Fruit fly (Drosophila melanogaster) whole organism, embryonic: ENCODE data around the gene Smox.

ENCODE experiments used
- CG11085 ChIP-seq: fragments of 200-800 bp; sonication (Bioruptor generic); IDR thresholded peaks from 2 replicates; pipeline ENCODE4 v1.3.6; 2022; ENCODE audit warnings: missing biosample characterization, missing genetic modification characterization
- CG12219 ChIP-seq: fragments of 200-800 bp; sonication (Bioruptor generic); optimal IDR thresholded peaks from 3 replicates; lab custom pipeline; 2018; ENCODE audit warnings: missing biosample characterization, mild to moderate bottlenecking, missing genetic modification characterization
- CG12299 ChIP-seq: fragments of 200-800 bp; sonication (Bioruptor generic); optimal IDR thresholded peaks from 2 replicates; lab custom pipeline; 2018; ENCODE audit warnings: missing biosample characterization, mild to moderate bottlenecking, missing genetic modification characterization
- CG14441 ChIP-seq: fragments of 200-800 bp; sonication (Bioruptor generic); IDR thresholded peaks from 2 replicates; pipeline ENCODE4 v1.3.6; 2022; ENCODE audit warnings: missing biosample characterization, missing genetic modification characterization
- CG2120 ChIP-seq: fragments of 200-800 bp; sonication (Bioruptor generic); optimal IDR thresholded peaks from 3 replicates; lab custom pipeline; 2016; ENCODE audit warnings: missing biosample characterization, missing genetic modification characterization
- CG4424 ChIP-seq: fragments of 200-800 bp; sonication (Bioruptor generic); optimal IDR thresholded peaks from 3 replicates; lab custom pipeline; 2016; ENCODE audit warnings: missing biosample characterization, missing genetic modification characterization
- CG4854 ChIP-seq: fragments of 200-800 bp; sonication (Bioruptor generic); optimal IDR thresholded peaks from 2 replicates; lab custom pipeline; 2016; ENCODE audit warnings: missing biosample characterization, missing genetic modification characterization, inconsistent platforms
- CG6175 ChIP-seq: fragments of 200-800 bp; sonication (Bioruptor generic); IDR thresholded peaks from 3 replicates; pipeline ENCODE4 v1.3.6; 2022; ENCODE audit warnings: missing biosample characterization, missing genetic modification characterization
- CG6683 ChIP-seq: fragments of 200-800 bp; sonication (Bioruptor generic); optimal IDR thresholded peaks from 2 replicates; lab custom pipeline; 2017; ENCODE audit warnings: missing biosample characterization, mild to moderate bottlenecking, missing genetic modification characterization, missing genetic modification reagents
- CG6813 ChIP-seq: fragments of 200-800 bp; sonication (Bioruptor generic); optimal IDR thresholded peaks from 2 replicates; lab custom pipeline; 2017; ENCODE audit warnings: missing biosample characterization, missing genetic modification characterization, mild to moderate bottlenecking, moderate library complexity, missing genetic modification reagents
- CG6854 ChIP-seq: fragments of 200-800 bp; sonication (Bioruptor generic); optimal IDR thresholded peaks from 3 replicates; lab custom pipeline; 2017; ENCODE audit warnings: missing biosample characterization, mild to moderate bottlenecking, missing genetic modification characterization
- CG7372 ChIP-seq: fragments of 200-800 bp; sonication (Bioruptor generic); IDR thresholded peaks from 2 replicates; pipeline ENCODE4 v1.3.6; 2022; ENCODE audit warnings: missing biosample characterization, missing genetic modification characterization
- CG7786 ChIP-seq: fragments of 200-800 bp; sonication (Bioruptor generic); optimal IDR thresholded peaks from 2 replicates; lab custom pipeline; 2016; ENCODE audit warnings: missing biosample characterization, missing genetic modification characterization
- CG7839 ChIP-seq: fragments of 200-800 bp; sonication (Bioruptor generic); optimal IDR thresholded peaks from 3 replicates; lab custom pipeline; 2018; ENCODE audit warnings: missing biosample characterization, mild to moderate bottlenecking, missing genetic modification characterization, moderate library complexity
- CG8281 ChIP-seq: fragments of 200-800 bp; sonication (Bioruptor generic); optimal IDR thresholded peaks from 2 replicates; lab custom pipeline; 2018; ENCODE audit warnings: missing biosample characterization, mild to moderate bottlenecking, missing genetic modification characterization, moderate library complexity
- CG8478 ChIP-seq: fragments of >200 bp; optimal IDR thresholded peaks from 2 replicates; lab custom pipeline; 2018
- CG8924 ChIP-seq: fragments of 200-800 bp; optimal IDR thresholded peaks from 3 replicates; lab custom pipeline; 2019; ENCODE audit warnings: missing biosample characterization, mild to moderate bottlenecking, missing genetic modification characterization, moderate library complexity
- CoRest ChIP-seq: fragments of 200-800 bp; sonication (Bioruptor generic); optimal IDR thresholded peaks from 3 replicates; lab custom pipeline; 2018; ENCODE audit warnings: missing biosample characterization, mild to moderate bottlenecking, missing genetic modification characterization, moderate library complexity
- Dbx ChIP-seq: fragments of 200-800 bp; sonication (Bioruptor generic); IDR thresholded peaks from 3 replicates; pipeline ENCODE4 v1.3.6; 2022; ENCODE audit warnings: missing biosample characterization, missing genetic modification characterization
- Dek ChIP-seq: fragments of 200-800 bp; sonication (Bioruptor generic); optimal IDR thresholded peaks from 3 replicates; lab custom pipeline; 2019; ENCODE audit warnings: missing biosample characterization, mild to moderate bottlenecking, missing genetic modification characterization, moderate library complexity
- Dfd ChIP-seq, 2 experiments: fragments of >200 bp; optimal IDR thresholded peaks; 2 replicates each; lab custom pipeline; 2017; ENCODE audit warnings: missing biosample characterization in 2 of 2, missing genetic modification characterization in 2 of 2
- E2f1 ChIP-seq: fragments of 200-800 bp; sonication (Bioruptor generic); IDR thresholded peaks from 2 replicates; pipeline ENCODE4 v1.3.6; 2022; ENCODE audit warnings: missing biosample characterization, missing genetic modification characterization
- Fer3 ChIP-seq: fragments of 200-800 bp; sonication (Bioruptor generic); optimal IDR thresholded peaks from 2 replicates; lab custom pipeline; 2018; ENCODE audit warnings: missing biosample characterization, mild to moderate bottlenecking, missing genetic modification characterization, moderate library complexity
- HLHmδ ChIP-seq: fragments of 200-800 bp; sonication (Bioruptor generic); optimal IDR thresholded peaks from 2 replicates; lab custom pipeline; 2018; ENCODE audit warnings: missing biosample characterization, mild to moderate bottlenecking, missing genetic modification characterization, moderate library complexity
- MESR4 ChIP-seq: fragments of 200-800 bp; sonication (Bioruptor generic); optimal IDR thresholded peaks from 2 replicates; lab custom pipeline; 2018; ENCODE audit warnings: missing biosample characterization, mild to moderate bottlenecking, missing genetic modification characterization, moderate library complexity
- NC2β ChIP-seq: fragments of 200-800 bp; sonication (Bioruptor generic); optimal IDR thresholded peaks from 2 replicates; lab custom pipeline; 2016; ENCODE audit warnings: missing biosample characterization, missing genetic modification characterization
- NFAT ChIP-seq: fragments of 200-800 bp; sonication (Bioruptor generic); IDR thresholded peaks from 2 replicates; pipeline ENCODE4 v1.3.6; 2022; ENCODE audit warnings: missing biosample characterization, missing genetic modification characterization
- NK7.1 ChIP-seq: fragments of 200-800 bp; sonication (Bioruptor generic); optimal IDR thresholded peaks from 3 replicates; lab custom pipeline; 2016; ENCODE audit warnings: missing biosample characterization, missing genetic modification characterization
- Opbp ChIP-seq: fragments of 200-800 bp; sonication (Bioruptor generic); IDR thresholded peaks from 3 replicates; pipeline ENCODE4 v1.3.6; 2022; ENCODE audit warnings: missing biosample characterization, missing genetic modification characterization; ENCODE audit not compliant: partially characterized antibody
- Six4 ChIP-seq: fragments of 200-800 bp; sonication (Bioruptor generic); optimal IDR thresholded peaks from 2 replicates; lab custom pipeline; 2016; ENCODE audit warnings: missing biosample characterization, missing genetic modification characterization
- Sox100B ChIP-seq: fragments of 200-800 bp; sonication (Bioruptor generic); optimal IDR thresholded peaks from 3 replicates; lab custom pipeline; 2018; ENCODE audit warnings: missing biosample characterization, mild to moderate bottlenecking, missing genetic modification characterization
- Trl ChIP-seq, 3 experiments: fragments of >200 bp in 2 of 3; fragments of 200-800 bp in 1 of 3; sonication (Bioruptor generic) in 1 of 3; optimal IDR thresholded peaks; 2 replicates in 1 of 3; 3 replicates in 2 of 3; lab custom pipeline; 2016 to 2017; ENCODE audit warnings: missing biosample characterization in 1 of 3, missing genetic modification characterization in 1 of 3
- ab ChIP-seq: fragments of 200-800 bp; sonication (Bioruptor generic); optimal IDR thresholded peaks from 2 replicates; lab custom pipeline; 2016; ENCODE audit warnings: missing biosample characterization, missing genetic modification characterization
- amos ChIP-seq: fragments of 200-800 bp; sonication (Bioruptor generic); IDR thresholded peaks from 2 replicates; pipeline ENCODE4 v1.3.6; 2022; ENCODE audit warnings: missing biosample characterization, missing genetic modification characterization; ENCODE audit not compliant: partially characterized antibody
- bowl ChIP-seq: fragments of 200-800 bp; sonication (Bioruptor generic); IDR thresholded peaks from 2 replicates; pipeline ENCODE4 v1.3.6; 2022; ENCODE audit warnings: missing biosample characterization, missing genetic modification characterization
- caup ChIP-seq: fragments of 200-800 bp; sonication (Bioruptor generic); optimal IDR thresholded peaks from 3 replicates; lab custom pipeline; 2017; ENCODE audit warnings: missing biosample characterization, mild to moderate bottlenecking, missing genetic modification characterization, moderate library complexity; ENCODE audit not compliant: severe bottlenecking
- ci ChIP-seq: fragments of 200-800 bp; sonication (Bioruptor generic); IDR thresholded peaks from 3 replicates; pipeline ENCODE4 v1.3.6; 2022; ENCODE audit warnings: missing biosample characterization, missing genetic modification characterization
- dan ChIP-seq: fragments of 200-800 bp; sonication (Bioruptor generic); IDR thresholded peaks from 2 replicates; pipeline ENCODE4 v1.3.6; 2022; ENCODE audit warnings: missing biosample characterization, missing genetic modification characterization
- insv ChIP-seq, 2 experiments: fragments of 200-800 bp; sonication (Bioruptor generic); optimal IDR thresholded peaks; 3 replicates each; lab custom pipeline; 2016 to 2018; ENCODE audit warnings: missing biosample characterization in 2 of 2, missing genetic modification characterization in 2 of 2
- onecut ChIP-seq: fragments of 200-800 bp; sonication (Bioruptor generic); IDR thresholded peaks from 2 replicates; pipeline ENCODE4 v1.3.6; 2022; ENCODE audit warnings: missing biosample characterization, missing genetic modification characterization
- pb ChIP-seq: fragments of 200-800 bp; sonication (Bioruptor generic); optimal IDR thresholded peaks from 3 replicates; lab custom pipeline; 2016; ENCODE audit warnings: missing biosample characterization, missing genetic modification characterization
- pita ChIP-seq: fragments of 200-800 bp; sonication (Bioruptor generic); optimal IDR thresholded peaks from 2 replicates; lab custom pipeline; 2017; ENCODE audit warnings: missing biosample characterization, mild to moderate bottlenecking, missing genetic modification characterization
- ranshi ChIP-seq: fragments of 200-800 bp; sonication (Bioruptor generic); IDR thresholded peaks from 2 replicates; pipeline ENCODE4 v1.3.6; 2022; ENCODE audit warnings: missing biosample characterization, missing genetic modification characterization
- rib ChIP-seq: fragments of 200-800 bp; sonication (Bioruptor generic); IDR thresholded peaks from 2 replicates; pipeline ENCODE4 v1.3.6; 2022; ENCODE audit warnings: missing biosample characterization, missing genetic modification characterization
- sens-2 ChIP-seq: fragments of 200-800 bp; sonication (Bioruptor generic); IDR thresholded peaks from 2 replicates; pipeline ENCODE4 v1.3.6; 2022; ENCODE audit warnings: missing biosample characterization, missing genetic modification characterization
- so ChIP-seq: fragments of 200-800 bp; sonication (Bioruptor generic); IDR thresholded peaks from 3 replicates; pipeline ENCODE4 v1.3.6; 2022; ENCODE audit warnings: missing biosample characterization, missing genetic modification characterization
- sob ChIP-seq: fragments of 200-800 bp; sonication (Bioruptor generic); IDR thresholded peaks from 2 replicates; pipeline ENCODE4 v1.3.6; 2022; ENCODE audit warnings: missing biosample characterization, missing genetic modification characterization
- tin ChIP-seq: fragments of 200-800 bp; sonication (Bioruptor generic); optimal IDR thresholded peaks from 3 replicates; lab custom pipeline; 2016; ENCODE audit warnings: missing biosample characterization, missing genetic modification characterization
- tll ChIP-seq, 2 experiments: fragments of 200-800 bp in 1 of 2; fragments of >200 bp in 1 of 2; sonication (Bioruptor generic) in 1 of 2; optimal IDR thresholded peaks; 2 replicates each; lab custom pipeline; 2017 to 2019; ENCODE audit warnings: missing biosample characterization in 2 of 2, missing genetic modification characterization in 2 of 2, mild to moderate bottlenecking in 1 of 2, moderate library complexity in 1 of 2
- vvl ChIP-seq: fragments of 200-800 bp; sonication (Bioruptor generic); IDR thresholded peaks from 2 replicates; pipeline ENCODE4 v1.3.6; 2022; ENCODE audit warnings: missing biosample characterization, missing genetic modification characterization
- wek ChIP-seq: fragments of 200-800 bp; sonication (Bioruptor generic); optimal IDR thresholded peaks from 3 replicates; lab custom pipeline; 2018; ENCODE audit warnings: missing biosample characterization, mild to moderate bottlenecking, missing genetic modification characterization, moderate library complexity

Gene Smox

DNA sequence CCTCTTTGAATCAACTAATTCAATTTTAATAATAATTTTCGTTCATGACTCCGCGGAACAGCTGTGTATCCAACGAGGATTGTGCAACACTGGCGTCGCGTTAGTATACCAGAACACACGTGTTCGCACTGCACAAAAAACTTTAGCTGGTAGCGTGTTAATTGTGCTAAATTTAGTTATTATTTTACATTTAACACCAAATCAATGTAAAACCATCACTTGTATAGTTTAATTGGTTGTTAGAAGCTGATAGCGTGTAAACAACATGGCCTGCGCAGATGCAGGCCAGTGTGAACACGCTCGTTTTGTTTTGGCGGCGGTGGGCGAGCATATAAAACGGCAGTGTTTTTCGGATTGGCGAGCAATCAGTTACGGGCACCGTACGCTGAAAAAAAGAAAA, 15.2 kb upstream of the Smox start, which contains the start of the genes Traf6 and GIIIspla2 (continued):
- peak; percentile 70 for TF ChIP-seq Fer3 (tag; lab: Kevin White, UChicago)
- TF ChIP-seq CG14441 (GFP tag; lab: Robert Waterston, UW) = peak; percentile 78
- peak; percentile 50; the same call in 1 of the 2 replicates for TF ChIP-seq NFAT
- no peak for TF ChIP-seq tll (GFP tag; optimal IDR thresholded peaks at IDR 0.05; lab: Kevin White, UChicago)
- TF ChIP-seq CG8478 (lab: Kevin White, UChicago) = no peak
- peak; percentile 67 for TF ChIP-seq Dek (tag; lab: Kevin White, UChicago)
- TF ChIP-seq CoRest (tag; lab: Kevin White, UChicago) = peak; percentile 82
- no peak for TF ChIP-seq dan (GFP tag; lab: Robert Waterston, UW)
- TF ChIP-seq sens-2 (GFP tag; lab: Robert Waterston, UW) = no peak
- TF ChIP-seq CG6813 (GFP tag; lab: Kevin White, UChicago) = no peak
- TF ChIP-seq CG6175 (GFP tag; lab: Robert Waterston, UW) = no peak
- no peak for TF ChIP-seq HLHmδ (GFP tag; lab: Kevin White, UChicago)
- TF ChIP-seq CG6683 (GFP tag; lab: Kevin White, UChicago) = peak; percentile 36
- TF ChIP-seq CG7372 = peak; percentile 78
- peak; percentile 81 for TF ChIP-seq E2f1 (GFP tag; lab: Robert Waterston, UW)
- peak; percentile 40 for TF ChIP-seq Six4
- TF ChIP-seq CG12299 (tag; lab: Kevin White, UChicago) = peak; percentile 64
- TF ChIP-seq NK7.1 (GFP tag; lab: Kevin White, UChicago) = peak; percentile 45
- peak; percentile 69 for TF ChIP-seq CG11085 (GFP tag; lab: Robert Waterston, UW)
- TF ChIP-seq ci (GFP tag; lab: Robert Waterston, UW) = peak; percentile 81
- peak; percentile 71 for TF ChIP-seq CG7839 (tag; lab: Kevin White, UChicago)
- peak; percentile 11 for TF ChIP-seq CG8281 (tag; lab: Kevin White, UChicago)
- TF ChIP-seq Sox100B (GFP tag; lab: Kevin White, UChicago) = no peak
- no peak for TF ChIP-seq pita (GFP tag; lab: Kevin White, UChicago)
- TF ChIP-seq sob = peak; percentile 85
- TF ChIP-seq CG4424 (GFP tag; lab: Kevin White, UChicago) = peak; percentile 65
- peak; percentile 57 for TF ChIP-seq MESR4 (GFP tag; lab: Kevin White, UChicago)
- peak; percentile 71 for TF ChIP-seq CG8924
- peak in 1 of 2 experiments; percentile 56 for TF ChIP-seq insv (GFP tag; optimal IDR thresholded peaks at IDR 0.05; lab: Kevin White, UChicago)
- TF ChIP-seq CG12219 (GFP tag; lab: Kevin White, UChicago) = peak; percentile 57
- peak; percentile 52 for TF ChIP-seq wek
- TF ChIP-seq caup = peak; percentile 81
- no peak for TF ChIP-seq CG6854 (GFP tag; lab: Kevin White, UChicago)
- TF ChIP-seq ranshi (GFP tag; lab: Robert Waterston, UW) = peak; percentile 75
- TF ChIP-seq Opbp (GFP tag; lab: Robert Waterston, UW) = 0 out of 3 replicates have a peak, but pooled peaks have one; percentile 10
- TF ChIP-seq NC2β (GFP tag; lab: Kevin White, UChicago) = peak; percentile 44
- peak; percentile 82 for TF ChIP-seq vvl (GFP tag; lab: Robert Waterston, UW)
- TF ChIP-seq bowl = peak; percentile 53; the same call in 1 of the 2 replicates
- peak; percentile 40; the same call in 1 of the 2 replicates for TF ChIP-seq onecut (GFP tag; lab: Robert Waterston, UW)
- TF ChIP-seq CG2120 = peak; percentile 87
- no peak for TF ChIP-seq rib
- TF ChIP-seq CG7786 (GFP tag; lab: Kevin White, UChicago) = peak; percentile 72
- TF ChIP-seq Dfd (GFP tag; optimal IDR thresholded peaks at IDR 0.05; lab: Kevin White, UChicago) = no peak
- TF ChIP-seq Trl (optimal IDR thresholded peaks at IDR 0.05; lab: Kevin White, UChicago) = no peak
- TF ChIP-seq Trl (GFP tag; optimal IDR thresholded peaks at IDR 0.05; lab: Kevin White, UChicago) = peak; percentile 64
- TF ChIP-seq amos (GFP tag; lab: Robert Waterston, UW) = no peak
- peak; percentile 50 for TF ChIP-seq pb (GFP tag; lab: Kevin White, UChicago)
- peak; percentile 68 for TF ChIP-seq tin (GFP tag; lab: Kevin White, UChicago)
- peak; percentile 77; the same call in 2 of the 3 replicates for TF ChIP-seq so (GFP tag; lab: Robert Waterston, UW)
- peak; percentile 81 for TF ChIP-seq Dbx (GFP tag; lab: Robert Waterston, UW)
- no peak for TF ChIP-seq ab (GFP tag; lab: Kevin White, UChicago)
- TF ChIP-seq CG4854 (GFP tag; lab: Kevin White, UChicago) = peak; percentile 46
